Fruit fly (Drosophila melanogaster) S2 (cell line): Measurements from ENCODE around the gene gdrd.

ENCODE experiments used
- CG8478 ChIP-seq: fragments of >200 bp; optimal IDR thresholded peaks from 2 replicates; lab custom pipeline; 2018
- CTCF ChIP-seq, 2 experiments: fragments of >200 bp; optimal IDR thresholded peaks; 2 replicates each; lab custom pipeline; 2018

gdrd gene

DNA sequence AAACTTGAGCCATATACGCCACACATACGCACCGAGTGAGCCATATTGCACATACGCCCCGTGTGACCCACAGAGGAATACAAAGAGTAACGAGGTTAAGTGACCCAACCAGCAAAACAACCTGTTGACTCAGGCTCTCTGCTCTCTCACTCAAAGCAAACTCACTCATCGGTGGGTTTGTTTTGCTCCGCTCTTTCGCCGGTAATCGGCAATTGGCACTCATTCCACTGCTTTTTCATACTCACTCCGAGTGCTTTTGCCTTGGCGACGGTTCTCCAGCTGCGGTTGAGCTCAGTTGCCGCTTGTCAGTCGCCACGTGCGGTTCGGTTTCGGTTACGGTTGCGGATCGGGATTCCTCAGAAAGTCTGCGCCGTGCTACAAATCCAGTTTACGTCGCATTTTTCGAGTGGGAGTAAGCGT lies 15.3 kb downstream of the gdrd start:
- no peak for TF ChIP-seq CG8478 (lab: Kevin White, UChicago)
- no peak for TF ChIP-seq CTCF (optimal IDR thresholded peaks at IDR 0.05; lab: Kevin White, UChicago)

DNA sequence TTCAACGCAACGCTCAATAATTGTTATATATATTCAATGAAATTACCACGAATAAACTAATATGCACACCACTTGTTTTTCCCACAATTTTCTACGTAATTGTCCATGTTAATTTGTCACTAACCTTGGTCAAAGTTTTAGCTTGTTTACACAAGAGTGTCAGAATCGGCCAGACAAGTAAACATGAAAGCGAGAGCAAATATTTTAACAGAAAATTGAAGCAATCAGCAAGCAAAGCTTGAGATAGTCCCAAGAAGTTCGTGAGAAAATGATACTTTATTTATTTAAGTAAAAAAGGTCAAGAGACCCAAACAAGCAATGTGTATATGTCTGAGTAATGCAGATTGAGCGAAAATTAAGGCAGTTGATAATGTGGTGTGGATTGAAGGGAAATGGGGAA lies 16.9 kb downstream of the gdrd start:
- no peak for TF ChIP-seq CG8478 (lab: Kevin White, UChicago)
- no peak for TF ChIP-seq CTCF (optimal IDR thresholded peaks at IDR 0.05; lab: Kevin White, UChicago)

DNA sequence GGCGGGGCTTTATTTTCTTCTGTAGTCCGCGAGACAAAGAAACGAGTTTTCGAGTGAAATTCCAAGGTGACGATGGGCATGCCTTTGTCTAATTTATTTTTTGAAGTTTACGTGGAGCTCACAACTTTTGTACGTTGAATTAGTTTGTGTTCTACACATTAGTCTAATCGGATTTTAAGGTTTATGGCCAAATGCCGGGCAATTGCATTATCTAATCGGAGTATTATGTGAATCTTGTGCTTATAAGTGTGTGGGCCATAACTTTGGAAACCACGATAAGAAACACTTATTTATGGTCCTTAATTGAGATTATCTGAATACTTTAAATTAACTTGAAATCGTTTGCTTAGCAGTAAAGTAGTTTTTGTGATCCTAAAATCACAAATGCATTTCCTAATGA lies 21.7 kb downstream of the gdrd start:
- TF ChIP-seq CTCF (optimal IDR thresholded peaks at IDR 0.05; lab: Kevin White, UChicago): no peak
- no peak for TF ChIP-seq CG8478 (lab: Kevin White, UChicago)

DNA sequence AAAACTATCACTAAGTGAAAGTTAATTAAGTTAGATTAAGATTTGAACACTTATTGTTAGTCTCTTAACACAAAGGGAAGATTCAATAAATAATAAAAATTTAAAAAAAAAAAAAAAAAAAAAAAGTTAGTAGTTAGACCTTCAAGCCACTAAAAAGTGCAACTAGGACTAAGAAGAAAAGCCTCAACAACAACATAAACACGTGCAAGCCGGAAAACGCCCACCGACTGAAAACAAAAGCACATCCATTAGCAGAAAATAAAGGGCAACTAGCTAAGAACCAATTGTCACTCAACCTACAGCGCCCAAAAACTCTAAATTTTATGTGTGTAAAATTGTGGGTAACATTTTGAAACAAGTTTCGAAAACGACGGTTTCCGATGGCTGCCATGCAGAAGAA lies 37.3 kb downstream of the gdrd start, which contains the start of gene CG13473:
CG13473 (plus strand) TSS at position 301 of the 400 bp plus-strand sequence.
- no peak for TF ChIP-seq CG8478 (lab: Kevin White, UChicago)
- TF ChIP-seq CTCF (optimal IDR thresholded peaks at IDR 0.05; lab: Kevin White, UChicago): no peak

DNA sequence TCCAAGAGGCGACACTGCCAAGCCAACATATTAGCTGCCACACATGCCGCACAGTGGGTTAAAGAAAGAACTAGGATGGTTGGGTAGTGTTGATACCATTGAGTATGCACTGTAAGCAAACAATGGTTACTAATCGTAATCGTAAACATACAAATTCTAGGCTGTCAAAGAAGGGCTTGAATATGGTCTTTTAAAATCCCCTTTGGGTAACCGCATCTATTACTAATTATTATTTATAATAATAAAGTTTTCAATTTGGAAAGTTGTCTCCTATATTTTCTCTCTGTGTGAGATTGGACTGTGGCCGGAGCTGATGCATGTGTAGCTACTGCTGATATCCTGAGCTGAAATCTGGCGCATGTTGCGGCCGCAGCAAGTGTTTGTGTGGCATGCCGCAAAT lies 40.6 kb downstream of the gdrd start:
- TF ChIP-seq CTCF (optimal IDR thresholded peaks at IDR 0.05; lab: Kevin White, UChicago): no peak
- TF ChIP-seq CG8478 (lab: Kevin White, UChicago): no peak

DNA sequence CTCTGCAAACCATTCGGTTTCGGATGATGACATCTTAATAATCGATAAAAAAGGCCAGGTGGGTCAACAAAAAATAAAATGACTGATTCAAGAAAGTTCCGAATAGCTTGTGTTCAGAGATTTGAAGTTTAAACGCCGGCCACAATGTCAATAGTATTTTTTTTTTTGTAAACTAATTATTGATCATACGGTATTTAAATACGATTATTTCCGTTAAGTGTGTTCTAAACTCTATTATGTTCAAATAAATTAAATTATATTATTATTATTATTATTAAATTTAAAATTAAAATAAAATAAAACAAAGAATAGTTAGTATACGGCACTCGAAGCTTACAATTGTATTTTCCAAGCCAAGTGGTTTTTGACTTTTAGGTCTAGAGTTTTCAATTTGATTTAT lies 42.3 kb downstream of the gdrd start, which contains the start of gene CG13471:
CG13471 (minus strand) TSS at position 101 of the 400 bp plus-strand sequence.
- no peak for TF ChIP-seq CTCF (optimal IDR thresholded peaks at IDR 0.05; lab: Kevin White, UChicago)
- TF ChIP-seq CG8478 (lab: Kevin White, UChicago): no peak
